Fruit fly (Drosophila melanogaster) whole organism, embryonic: Measurements from ENCODE around the gene CG5966.

Source experiments
- Bgb ChIP-seq: fragments of 200-800 bp; sonication (Bioruptor generic); IDR thresholded peaks from 2 replicates; pipeline ENCODE4 v1.3.6; 2022; ENCODE audit warnings: missing biosample characterization, missing genetic modification characterization; ENCODE audit not compliant: partially characterized antibody
- CG1024 ChIP-seq: fragments of 200-800 bp; sonication (Bioruptor generic); IDR thresholded peaks from 2 replicates; pipeline ENCODE4 v1.3.6; 2022; ENCODE audit warnings: missing biosample characterization, missing genetic modification characterization
- CG10654 ChIP-seq: fragments of 200-800 bp; sonication (Bioruptor generic); optimal IDR thresholded peaks from 2 replicates; lab custom pipeline; 2016; ENCODE audit warnings: missing biosample characterization, missing genetic modification characterization
- CG10959 ChIP-seq: fragments of 200-800 bp; sonication (Bioruptor generic); IDR thresholded peaks from 2 replicates; pipeline ENCODE4 v1.3.6; 2022; ENCODE audit warnings: missing biosample characterization, missing genetic modification characterization
- CG11723 ChIP-seq: fragments of 200-800 bp; sonication (Bioruptor generic); optimal IDR thresholded peaks from 2 replicates; lab custom pipeline; 2017; ENCODE audit warnings: missing biosample characterization, mild to moderate bottlenecking, missing genetic modification characterization
- CG12299 ChIP-seq: fragments of 200-800 bp; sonication (Bioruptor generic); optimal IDR thresholded peaks from 2 replicates; lab custom pipeline; 2018; ENCODE audit warnings: missing biosample characterization, mild to moderate bottlenecking, missing genetic modification characterization
- CG12391 ChIP-seq: fragments of 200-800 bp; sonication (Bioruptor generic); optimal IDR thresholded peaks from 3 replicates; lab custom pipeline; 2018; ENCODE audit warnings: missing biosample characterization, mild to moderate bottlenecking, missing genetic modification characterization, moderate library complexity
- CG13287 ChIP-seq: fragments of 200-800 bp; sonication (Bioruptor generic); IDR thresholded peaks from 2 replicates; pipeline ENCODE4 v1.3.6; 2022; ENCODE audit warnings: missing biosample characterization, missing genetic modification characterization; ENCODE audit not compliant: partially characterized antibody
- CG13624 ChIP-seq: fragments of 200-800 bp; sonication (Bioruptor generic); optimal IDR thresholded peaks from 2 replicates; lab custom pipeline; 2016; ENCODE audit warnings: missing biosample characterization, missing genetic modification characterization
- CG13894 ChIP-seq: fragments of 200-800 bp; sonication (Bioruptor generic); optimal IDR thresholded peaks from 3 replicates; lab custom pipeline; 2018; ENCODE audit warnings: missing biosample characterization, mild to moderate bottlenecking, missing genetic modification characterization, moderate library complexity
- CG15269 ChIP-seq: fragments of 200-800 bp; sonication (Bioruptor generic); optimal IDR thresholded peaks from 2 replicates; lab custom pipeline; 2018; ENCODE audit warnings: missing biosample characterization, mild to moderate bottlenecking, missing genetic modification characterization, moderate library complexity
- CG15601 ChIP-seq: fragments of 200-800 bp; sonication (Bioruptor generic); optimal IDR thresholded peaks from 3 replicates; lab custom pipeline; 2019; ENCODE audit warnings: missing biosample characterization, mild to moderate bottlenecking, missing genetic modification characterization, moderate library complexity
- CG2129 ChIP-seq: fragments of 200-800 bp; sonication (Bioruptor generic); IDR thresholded peaks from 2 replicates; pipeline ENCODE4 v1.3.6; 2022; ENCODE audit warnings: missing biosample characterization, missing genetic modification characterization; ENCODE audit not compliant: partially characterized antibody
- CG33557 ChIP-seq: fragments of 200-800 bp; sonication (Bioruptor generic); optimal IDR thresholded peaks from 2 replicates; lab custom pipeline; 2019; ENCODE audit warnings: missing biosample characterization, mild to moderate bottlenecking, missing genetic modification characterization, moderate library complexity
- CG3407 ChIP-seq: fragments of 200-800 bp; sonication (Bioruptor generic); optimal IDR thresholded peaks from 2 replicates; lab custom pipeline; 2018; ENCODE audit warnings: missing biosample characterization, mild to moderate bottlenecking, missing genetic modification characterization
- CG43689 ChIP-seq: fragments of 200-800 bp; sonication (Bioruptor generic); IDR thresholded peaks from 2 replicates; pipeline ENCODE4 v1.3.6; 2022; ENCODE audit warnings: missing biosample characterization, missing genetic modification characterization
- CG4424 ChIP-seq: fragments of 200-800 bp; sonication (Bioruptor generic); optimal IDR thresholded peaks from 3 replicates; lab custom pipeline; 2016; ENCODE audit warnings: missing biosample characterization, missing genetic modification characterization
- CG6791 ChIP-seq: fragments of 200-800 bp; sonication (Bioruptor generic); IDR thresholded peaks from 3 replicates; pipeline ENCODE4 v1.3.6; 2022; ENCODE audit warnings: missing biosample characterization, missing genetic modification characterization; ENCODE audit not compliant: partially characterized antibody
- CG7357 ChIP-seq: fragments of 200-800 bp; sonication (Bioruptor generic); IDR thresholded peaks from 3 replicates; pipeline ENCODE4 v1.3.6; 2022; ENCODE audit warnings: missing biosample characterization, missing genetic modification characterization
- CG7556 ChIP-seq: fragments of 200-800 bp; sonication (Bioruptor generic); optimal IDR thresholded peaks from 2 replicates; lab custom pipeline; 2017; ENCODE audit warnings: missing biosample characterization, mild to moderate bottlenecking, missing genetic modification characterization
- CG7928 ChIP-seq: fragments of 200-800 bp; sonication (Bioruptor generic); optimal IDR thresholded peaks from 2 replicates; lab custom pipeline; 2017; ENCODE audit warnings: missing biosample characterization, mild to moderate bottlenecking, missing genetic modification characterization
- CG9215 ChIP-seq: fragments of 200-800 bp; sonication (Bioruptor generic); IDR thresholded peaks from 2 replicates; pipeline ENCODE4 v1.3.6; 2022; ENCODE audit warnings: missing biosample characterization, missing genetic modification characterization
- CG9437 ChIP-seq: fragments of 200-800 bp; sonication (Bioruptor generic); optimal IDR thresholded peaks from 2 replicates; lab custom pipeline; 2018; ENCODE audit warnings: missing biosample characterization, mild to moderate bottlenecking, missing genetic modification characterization
- D ChIP-seq, 2 experiments: fragments of 200-800 bp in 1 of 2; fragments of >200 bp in 1 of 2; sonication (Bioruptor generic) in 1 of 2; optimal IDR thresholded peaks; 2 replicates in 1 of 2; 3 replicates in 1 of 2; lab custom pipeline; 2017; ENCODE audit warnings: mild to moderate bottlenecking in 1 of 2, missing biosample characterization in 1 of 2, missing genetic modification characterization in 1 of 2, missing genetic modification reagents in 1 of 2
- Deaf1 ChIP-seq: fragments of 200-800 bp; optimal IDR thresholded peaks from 3 replicates; lab custom pipeline; 2019; ENCODE audit warnings: missing biosample characterization, mild to moderate bottlenecking, missing genetic modification characterization, moderate library complexity
- Fer1 ChIP-seq: fragments of 200-800 bp; sonication (Bioruptor generic); optimal IDR thresholded peaks from 2 replicates; lab custom pipeline; 2017; ENCODE audit warnings: missing biosample characterization, mild to moderate bottlenecking, missing genetic modification characterization
- H15 ChIP-seq: fragments of 200-800 bp; sonication (Bioruptor generic); IDR thresholded peaks from 3 replicates; pipeline ENCODE4 v1.3.6; 2022; ENCODE audit warnings: missing biosample characterization, missing genetic modification characterization
- H2.0 ChIP-seq: fragments of 200-800 bp; sonication (Bioruptor generic); IDR thresholded peaks from 2 replicates; pipeline ENCODE4 v1.3.6; 2022; ENCODE audit warnings: missing biosample characterization, missing genetic modification characterization
- HLHmδ ChIP-seq: fragments of 200-800 bp; sonication (Bioruptor generic); optimal IDR thresholded peaks from 2 replicates; lab custom pipeline; 2018; ENCODE audit warnings: missing biosample characterization, mild to moderate bottlenecking, missing genetic modification characterization, moderate library complexity
- Hr51 ChIP-seq, 2 experiments: fragments of 200-800 bp; sonication (Bioruptor generic); optimal IDR thresholded peaks; 2 replicates in 1 of 2; 3 replicates in 1 of 2; lab custom pipeline; 2016 to 2018; ENCODE audit warnings: missing biosample characterization in 2 of 2, missing genetic modification characterization in 2 of 2, mild to moderate bottlenecking in 1 of 2, moderate library complexity in 1 of 2
- Max ChIP-seq: fragments of 200-800 bp; sonication (Bioruptor generic); optimal IDR thresholded peaks from 2 replicates; lab custom pipeline; 2016; ENCODE audit warnings: missing biosample characterization, mild to moderate bottlenecking, missing genetic modification characterization
- Nf-YA ChIP-seq: fragments of 200-800 bp; sonication (Bioruptor generic); IDR thresholded peaks from 2 replicates; pipeline ENCODE4 v1.3.6; 2022; ENCODE audit warnings: missing biosample characterization, missing genetic modification characterization
- Oli ChIP-seq: fragments of 200-800 bp; sonication (Bioruptor generic); optimal IDR thresholded peaks from 2 replicates; lab custom pipeline; 2018; ENCODE audit warnings: missing biosample characterization, mild to moderate bottlenecking, missing genetic modification characterization, moderate library complexity
- Sox100B ChIP-seq: fragments of 200-800 bp; sonication (Bioruptor generic); optimal IDR thresholded peaks from 3 replicates; lab custom pipeline; 2018; ENCODE audit warnings: missing biosample characterization, mild to moderate bottlenecking, missing genetic modification characterization
- Ssrp ChIP-seq: fragments of 200-800 bp; sonication (Bioruptor generic); optimal IDR thresholded peaks from 2 replicates; lab custom pipeline; 2018; ENCODE audit warnings: missing biosample characterization, mild to moderate bottlenecking, missing genetic modification characterization, moderate library complexity
- Taf1 ChIP-seq: fragments of 200-800 bp; sonication (Bioruptor generic); IDR thresholded peaks from 2 replicates; pipeline ENCODE4 v1.3.6; 2022; ENCODE audit warnings: missing biosample characterization, missing genetic modification characterization
- dmrt11E ChIP-seq: fragments of 200-800 bp; sonication (Bioruptor generic); optimal IDR thresholded peaks from 3 replicates; lab custom pipeline; 2018; ENCODE audit warnings: missing biosample characterization, mild to moderate bottlenecking, missing genetic modification characterization, moderate library complexity
- dmrt99B ChIP-seq: fragments of 200-800 bp; sonication (Bioruptor generic); optimal IDR thresholded peaks from 2 replicates; lab custom pipeline; 2018; ENCODE audit warnings: missing biosample characterization, mild to moderate bottlenecking, missing genetic modification characterization, moderate library complexity
- dpn ChIP-seq, 2 experiments: fragments of 200-800 bp; sonication (Bioruptor generic); optimal IDR thresholded peaks; 3 replicates each; lab custom pipeline; 2016; ENCODE audit warnings: missing biosample characterization in 2 of 2, missing genetic modification characterization in 2 of 2
- fd96Cb ChIP-seq: fragments of 200-800 bp; sonication (Bioruptor generic); optimal IDR thresholded peaks from 2 replicates; lab custom pipeline; 2018; ENCODE audit warnings: missing biosample characterization, mild to moderate bottlenecking, missing genetic modification characterization, moderate library complexity
- grau ChIP-seq: fragments of 200-800 bp; optimal IDR thresholded peaks from 3 replicates; lab custom pipeline; 2019; ENCODE audit warnings: missing biosample characterization, mild to moderate bottlenecking, missing genetic modification characterization, moderate library complexity
- oc ChIP-seq: fragments of 200-800 bp; sonication (Bioruptor generic); optimal IDR thresholded peaks from 2 replicates; lab custom pipeline; 2018; ENCODE audit warnings: missing biosample characterization, mild to moderate bottlenecking, missing genetic modification characterization, moderate library complexity
- row ChIP-seq: fragments of 200-800 bp; sonication (Bioruptor generic); IDR thresholded peaks from 3 replicates; pipeline ENCODE4 v1.3.6; 2022; ENCODE audit warnings: missing biosample characterization, missing genetic modification characterization
- stwl ChIP-seq: fragments of 200-800 bp; sonication (Bioruptor generic); optimal IDR thresholded peaks from 3 replicates; lab custom pipeline; 2018; ENCODE audit warnings: missing biosample characterization, mild to moderate bottlenecking, missing genetic modification characterization, moderate library complexity
- tio ChIP-seq: fragments of 200-800 bp; sonication (Bioruptor generic); optimal IDR thresholded peaks from 2 replicates; lab custom pipeline; 2017; ENCODE audit warnings: missing biosample characterization, missing genetic modification characterization, inconsistent platforms
- tll ChIP-seq, 2 experiments: fragments of 200-800 bp in 1 of 2; fragments of >200 bp in 1 of 2; sonication (Bioruptor generic) in 1 of 2; optimal IDR thresholded peaks; 2 replicates each; lab custom pipeline; 2017 to 2019; ENCODE audit warnings: missing biosample characterization in 2 of 2, missing genetic modification characterization in 2 of 2, mild to moderate bottlenecking in 1 of 2, moderate library complexity in 1 of 2

The CG5966 gene

DNA sequence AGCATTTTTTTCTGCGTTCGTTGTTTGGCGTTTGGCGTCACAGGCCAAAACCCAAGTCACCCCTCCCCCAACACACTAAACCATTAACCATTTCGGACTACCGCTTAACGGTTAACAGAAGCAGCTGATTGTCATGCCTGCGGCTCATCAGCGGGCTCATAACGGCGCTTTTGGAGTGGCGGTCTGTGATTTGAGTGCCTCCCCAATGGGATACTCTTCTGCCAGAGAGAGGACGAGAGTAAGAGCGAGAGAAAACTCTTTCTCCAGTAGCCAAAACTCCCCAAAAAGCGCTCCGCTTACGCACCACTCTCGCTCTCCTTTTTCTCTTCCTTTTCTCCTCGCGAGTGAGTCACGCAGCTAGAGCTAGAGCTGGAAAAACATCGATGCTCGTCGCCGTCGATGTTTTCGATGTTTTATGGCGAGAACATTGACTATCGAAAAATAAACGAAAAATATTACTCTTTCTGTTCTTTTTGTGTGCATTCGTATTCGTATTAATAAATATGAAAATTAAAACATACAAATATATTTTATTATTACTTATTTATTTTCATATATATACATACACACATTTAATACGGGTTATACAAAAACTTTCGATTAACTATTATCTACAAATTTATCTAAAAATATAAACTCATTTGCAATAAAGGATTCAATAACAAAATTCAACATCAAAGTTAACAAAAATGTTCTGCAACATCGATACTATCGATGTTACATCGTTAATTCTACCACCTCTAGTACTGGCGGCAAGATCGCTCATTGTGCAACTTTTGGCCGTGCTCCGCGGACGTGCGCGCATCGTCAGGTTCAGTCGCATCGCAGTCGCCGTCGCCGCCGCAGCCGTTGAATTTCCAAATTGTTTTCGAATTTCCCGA, 22.8 kb upstream of the CG5966 start, which contains the start of gene Grip (continued):
- TF ChIP-seq CG7556 (GFP tag; lab: Kevin White, UChicago) (peak; percentile 51), dmrt11E (tag; lab: Kevin White, UChicago) (peak; percentile 52), Deaf1 (tag; lab: Kevin White, UChicago) (no peak), oc (no peak), CG12391 (peak; percentile 72), CG13894 (no peak), stwl (peak; percentile 27), tll (GFP tag; optimal IDR thresholded peaks at IDR 0.05; lab: Kevin White, UChicago) (no peak), CG7357 (GFP tag; lab: Robert Waterston, UW) (0 out of 3 replicates have a peak, but pooled peaks have one; percentile 20), CG2129 (GFP tag; lab: Robert Waterston, UW) (peak; percentile 37; the same call in 1 of the 2 replicates), CG33557 (GFP tag; lab: Kevin White, UChicago) (peak; percentile 42), Bgb (GFP tag; lab: Robert Waterston, UW) (0 out of 2 replicates have a peak, but pooled peaks have one; percentile 23), D (optimal IDR thresholded peaks at IDR 0.05; lab: Kevin White, UChicago) (no peak), D (GFP tag; optimal IDR thresholded peaks at IDR 0.05; lab: Kevin White, UChicago) (peak; percentile 3), CG10654 (peak; percentile 29), tio (GFP tag; lab: Kevin White, UChicago) (peak; percentile 5), CG11723 (GFP tag; lab: Kevin White, UChicago) (no peak), CG9215 (GFP tag; lab: Robert Waterston, UW) (0 out of 2 replicates have a peak, but pooled peaks have one; percentile 13), Oli (peak; percentile 16), CG13624 (GFP tag; lab: Kevin White, UChicago) (no peak), CG6791 (peak; percentile 42), CG43689 (GFP tag; lab: Robert Waterston, UW) (no peak), H15 (GFP tag; lab: Robert Waterston, UW) (0 out of 3 replicates have a peak, but pooled peaks have one; percentile 11), Sox100B (peak; percentile 48), CG10959 (GFP tag; lab: Robert Waterston, UW) (no peak), Taf1 (GFP tag; lab: Robert Waterston, UW) (no peak), CG15269 (tag; lab: Kevin White, UChicago) (peak; percentile 9), grau (tag; lab: Kevin White, UChicago) (peak; percentile 48), CG1024 (no peak), fd96Cb (tag; lab: Kevin White, UChicago) (peak; percentile 27), CG12299 (peak; percentile 7), CG13287 (peak; percentile 67), H2.0 (GFP tag; lab: Robert Waterston, UW) (0 out of 2 replicates have a peak, but pooled peaks have one; percentile 13), Ssrp (tag; lab: Kevin White, UChicago) (peak; percentile 36), CG9437 (GFP tag; lab: Kevin White, UChicago) (peak; percentile 28), Max (GFP tag; lab: Kevin White, UChicago) (peak; percentile 6), CG15601 (peak; percentile 4), CG7928 (GFP tag; lab: Kevin White, UChicago) (no peak), Fer1 (GFP tag; lab: Kevin White, UChicago) (no peak), CG3407 (GFP tag; lab: Kevin White, UChicago) (no peak), dmrt99B (tag; lab: Kevin White, UChicago) (peak; percentile 11), row (peak; percentile 72), Nf-YA (no peak), HLHmδ (GFP tag; lab: Kevin White, UChicago) (peak; percentile 64), Hr51 (GFP tag; optimal IDR thresholded peaks at IDR 0.05; lab: Kevin White, UChicago) (peak in 1 of 2 experiments; percentile 45), dpn (GFP tag; optimal IDR thresholded peaks at IDR 0.05; lab: Kevin White, UChicago) (peak; percentile 8 to 36), CG4424 (GFP tag; lab: Kevin White, UChicago) (peak; percentile 42)
